Worm (Caenorhabditis elegans) whole organism, L3 larva: Measurements from ENCODE around the gene F32D1.3.

Source experiments
- ama-1 ChIP-seq: fragments of 150-350 bp; optimal IDR thresholded peaks from 2 replicates; lab custom pipeline; 2018
- egl-27 ChIP-seq: sonication (generic microtip); optimal IDR thresholded peaks from 4 replicates; lab custom pipeline; 2017; ENCODE audit warnings: missing biosample characterization, missing genetic modification reagents, missing genetic modification characterization
- pqm-1 ChIP-seq: fragments of 150-350 bp; optimal IDR thresholded peaks from 2 replicates; lab custom pipeline; 2017; ENCODE audit warnings: missing biosample characterization, missing genetic modification characterization, inconsistent platforms
- skn-1 ChIP-seq: fragments of 150-350 bp; optimal IDR thresholded peaks from 2 replicates; lab custom pipeline; 2014; ENCODE audit warnings: missing biosample characterization, missing genetic modification characterization

ce11 chrV:4375807-4376564 is 14.6 kb upstream of the F32D1.3 start, which contains the start of gene F32D1.7:
- TF ChIP-seq egl-27 (tag; lab: Kevin White, UChicago) (no peak), pqm-1 (tag; lab: Kevin White, UChicago) (no peak), ama-1 (lab: Kevin White, UChicago) (no peak), skn-1 (tag; lab: Kevin White, UChicago) (no peak)
